Worm (Caenorhabditis elegans): Measurements from ENCODE around the gene serp-1.2.

serp-1.2 gene

ce11 chrIV:8268024-8268423, 42.5 kb downstream of the serp-1.2 start, which contains the start of the genes K07H8.5 and K07H8.8:
TSS of gene K07H8.5 (plus strand) at chrIV:8268324.
TSS of gene K07H8.8 (minus strand) at chrIV:8268412.
- TF ChIP-seq ham-2 (GFP tag; optimal IDR thresholded peaks at IDR 0.05) (no peak), pha-4 (tag; optimal IDR thresholded peaks at IDR 0.05) (no peak), nhr-237 (tag; optimal IDR thresholded peaks at IDR 0.05) (no peak), mls-2 (tag; optimal IDR thresholded peaks at IDR 0.05) (no peak), sem-2 (GFP tag; optimal IDR thresholded peaks at IDR 0.05) (no peak), nhr-76 (tag; optimal IDR thresholded peaks at IDR 0.05) (no peak), ztf-11 (tag; optimal IDR thresholded peaks at IDR 0.05) (no peak), hlh-1 (tag; optimal IDR thresholded peaks at IDR 0.05) (no peak), M03D4.4 (tag; optimal IDR thresholded peaks at IDR 0.05) (no peak), flh-1 (GFP tag; optimal IDR thresholded peaks at IDR 0.05) (no peak), mep-1 (tag; optimal IDR thresholded peaks at IDR 0.05) (no peak), sptf-1 (tag; optimal IDR thresholded peaks at IDR 0.05) (no peak), unc-120 (tag; optimal IDR thresholded peaks at IDR 0.05; ENCODE audit: poor library complexity, severe bottlenecking) (no peak), lin-13 (tag; optimal IDR thresholded peaks at IDR 0.05) (no peak), zip-8 (tag; optimal IDR thresholded peaks at IDR 0.05) (no peak), ceh-39 (tag; optimal IDR thresholded peaks at IDR 0.05) (no peak), bed-3 (GFP tag; optimal IDR thresholded peaks at IDR 0.05) (no peak), lin-32 (GFP tag; optimal IDR thresholded peaks at IDR 0.05) (no peak)

ce11 chrIV:8273334-8273733, 47.9 kb downstream of the serp-1.2 start:
- TF ChIP-seq ztf-11 (tag; optimal IDR thresholded peaks at IDR 0.05): no peak
- no peak for TF ChIP-seq mep-1 (tag; optimal IDR thresholded peaks at IDR 0.05)
- no peak for TF ChIP-seq zip-8 (tag; optimal IDR thresholded peaks at IDR 0.05)
- no peak for TF ChIP-seq ces-1 (GFP tag; optimal IDR thresholded peaks at IDR 0.05)
- no peak for TF ChIP-seq ham-2 (GFP tag; optimal IDR thresholded peaks at IDR 0.05)
- no peak for TF ChIP-seq drap-1 (GFP tag; optimal IDR thresholded peaks at IDR 0.05)
- TF ChIP-seq nhr-76 (tag; optimal IDR thresholded peaks at IDR 0.05): no peak
- TF ChIP-seq mab-5 (tag; optimal IDR thresholded peaks at IDR 0.05): no peak
- TF ChIP-seq M03D4.4 (tag; optimal IDR thresholded peaks at IDR 0.05): no peak
- no peak for TF ChIP-seq nhr-12 (tag; optimal IDR thresholded peaks at IDR 0.05)
- no peak for TF ChIP-seq blmp-1 (tag; optimal IDR thresholded peaks at IDR 0.05)
- no peak for TF ChIP-seq ceh-39 (tag; optimal IDR thresholded peaks at IDR 0.05)
- TF ChIP-seq hlh-1 (tag; optimal IDR thresholded peaks at IDR 0.05): no peak

- TF ChIP-seq ceh-83 (GFP tag; optimal IDR thresholded peaks at IDR 0.05) (no peak), blmp-1 (tag; optimal IDR thresholded peaks at IDR 0.05) (no peak), elt-3 (tag; optimal IDR thresholded peaks at IDR 0.05) (no peak), sptf-1 (tag; optimal IDR thresholded peaks at IDR 0.05) (no peak), ceh-43 (GFP tag; optimal IDR thresholded peaks at IDR 0.05) (no peak), sem-2 (GFP tag; optimal IDR thresholded peaks at IDR 0.05) (no peak), unc-62 (GFP tag; optimal IDR thresholded peaks at IDR 0.05) (no peak), bed-3 (GFP tag; optimal IDR thresholded peaks at IDR 0.05) (no peak), ces-1 (GFP tag; optimal IDR thresholded peaks at IDR 0.05) (no peak), mls-2 (tag; optimal IDR thresholded peaks at IDR 0.05) (no peak), snpc-4 (tag; optimal IDR thresholded peaks at IDR 0.05) (no peak), pha-4 (tag; optimal IDR thresholded peaks at IDR 0.05) (no peak), nhr-237 (tag; optimal IDR thresholded peaks at IDR 0.05) (no peak), zip-8 (tag; optimal IDR thresholded peaks at IDR 0.05) (no peak), M03D4.4 (tag; optimal IDR thresholded peaks at IDR 0.05) (no peak), nhr-2 (tag; optimal IDR thresholded peaks at IDR 0.05) (no peak), lin-13 (tag; optimal IDR thresholded peaks at IDR 0.05) (no peak), flh-1 (GFP tag; optimal IDR thresholded peaks at IDR 0.05) (no peak), drap-1 (GFP tag; optimal IDR thresholded peaks at IDR 0.05) (no peak), ceh-39 (tag; optimal IDR thresholded peaks at IDR 0.05) (no peak)
Measured at ce11 chrIV:8275232-8275631, 49.8 kb downstream of the serp-1.2 start, which contains the start of gene K07H8.11. TSS of gene K07H8.11 (minus strand) at chrIV:8275332.
